Worm (Caenorhabditis elegans): ENCODE data around the gene chil-6.
A peak's percentile ranks its signal among the peaks of the same experiment; 100 is the strongest.

chil-6 gene

DNA sequence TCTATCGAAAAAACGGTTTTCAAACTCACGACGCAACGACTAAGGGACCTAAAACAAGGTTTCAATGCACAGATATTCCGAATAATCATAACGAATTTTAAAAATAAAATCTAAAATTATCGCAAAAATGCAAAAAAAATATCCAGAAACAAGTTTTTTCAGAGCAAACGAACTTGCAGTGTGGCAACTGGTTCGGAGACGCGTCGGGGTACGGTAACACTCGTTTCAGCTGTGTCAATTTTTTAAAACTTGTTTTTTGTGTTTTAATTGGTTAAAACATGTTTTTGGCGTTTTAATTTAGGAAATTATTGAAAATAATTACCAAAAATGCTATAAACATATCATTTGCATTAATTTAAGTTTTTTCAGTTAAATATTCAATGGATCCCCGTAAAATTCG, 34.7 kb upstream of the chil-6 start, which contains the start of gene C08H9.16 (continued):
- TF ChIP-seq egl-27 (tag; optimal IDR thresholded peaks at IDR 0.05), result no peak
- no peak for TF ChIP-seq aha-1 (tag; optimal IDR thresholded peaks at IDR 0.05)
- TF ChIP-seq F16B12.6 (tag; optimal IDR thresholded peaks at IDR 0.05), result no peak
- TF ChIP-seq mdl-1 (tag; optimal IDR thresholded peaks at IDR 0.05), result no peak
- TF ChIP-seq mep-1 (tag; optimal IDR thresholded peaks at IDR 0.05), result peak; percentile 46
- no peak for TF ChIP-seq ceh-63 (GFP tag; optimal IDR thresholded peaks at IDR 0.05)
- no peak for TF ChIP-seq nhr-76 (tag; optimal IDR thresholded peaks at IDR 0.05)
- no peak for TF ChIP-seq snu-23 (GFP tag; optimal IDR thresholded peaks at IDR 0.05)
- no peak for TF ChIP-seq fkh-8 (tag; optimal IDR thresholded peaks at IDR 0.05)
- no peak for TF ChIP-seq fkh-4 (tag; optimal IDR thresholded peaks at IDR 0.05; ENCODE audit: borderline replicate concordance)
- TF ChIP-seq unc-30 (tag; optimal IDR thresholded peaks at IDR 0.05), result no peak
- no peak for TF ChIP-seq mef-2 (tag; optimal IDR thresholded peaks at IDR 0.05)
- no peak for TF ChIP-seq lir-3 (tag; optimal IDR thresholded peaks at IDR 0.05; ENCODE audit: poor library complexity)
- no peak for TF ChIP-seq elt-2 (tag; optimal IDR thresholded peaks at IDR 0.05)
- TF ChIP-seq unc-98 (GFP tag; IDR thresholded peaks at IDR 0.05), result no peak
- TF ChIP-seq lin-14 (GFP tag; optimal IDR thresholded peaks at IDR 0.05), result peak; percentile 38
- no peak for TF ChIP-seq jun-1 (tag; optimal IDR thresholded peaks at IDR 0.05)
- no peak for TF ChIP-seq sptf-1 (tag; optimal IDR thresholded peaks at IDR 0.05)
- TF ChIP-seq unc-86 (tag; optimal IDR thresholded peaks at IDR 0.05), result no peak
- TF ChIP-seq swsn-7 (tag; optimal IDR thresholded peaks at IDR 0.05), result peak; percentile 7
- peak; percentile 76 for TF ChIP-seq nhr-85 (tag)
- peak; percentile 65 for TF ChIP-seq C16A3.4 (tag; optimal IDR thresholded peaks at IDR 0.05)
- peak; percentile 17 for TF ChIP-seq rnt-1 (tag; optimal IDR thresholded peaks at IDR 0.05)
- TF ChIP-seq sox-4 (tag; optimal IDR thresholded peaks at IDR 0.05), result no peak
- no peak for TF ChIP-seq ces-1 (GFP tag; optimal IDR thresholded peaks at IDR 0.05)
- TF ChIP-seq zip-4 (GFP tag; optimal IDR thresholded peaks at IDR 0.05), result no peak
- peak; percentile 24; the same call in 1 of the 2 replicates for TF ChIP-seq nhr-19 (GFP tag; conservative IDR thresholded peaks at IDR 0.05)
- TF ChIP-seq pax-3 (tag; optimal IDR thresholded peaks at IDR 0.05), result no peak
- TF ChIP-seq blmp-1 (tag; optimal IDR thresholded peaks at IDR 0.05), result peak; percentile 45
- no peak for TF ChIP-seq hlh-17 (GFP tag; optimal IDR thresholded peaks at IDR 0.05; ENCODE audit: borderline replicate concordance)
- TF ChIP-seq nhr-11 (tag; optimal IDR thresholded peaks at IDR 0.05), result no peak
- peak; percentile 46 for TF ChIP-seq lin-15B (tag; optimal IDR thresholded peaks at IDR 0.05)
- TF ChIP-seq nhr-28 (tag; optimal IDR thresholded peaks at IDR 0.05), result no peak
- no peak for TF ChIP-seq unc-62 (GFP tag; optimal IDR thresholded peaks at IDR 0.05)
- TF ChIP-seq snpc-4 (tag; optimal IDR thresholded peaks at IDR 0.05), result no peak
- TF ChIP-seq dpl-1 (GFP tag; optimal IDR thresholded peaks at IDR 0.05), result peak; percentile 50 to 71 (median 59)
- peak; percentile 96 to 98 for TF ChIP-seq lsy-2 (tag; optimal IDR thresholded peaks at IDR 0.05)
- TF ChIP-seq nhr-12 (tag; optimal IDR thresholded peaks at IDR 0.05), result no peak
- TF ChIP-seq hlh-4 (tag; optimal IDR thresholded peaks at IDR 0.05), result no peak
- no peak for TF ChIP-seq dsc-1 (tag; optimal IDR thresholded peaks at IDR 0.05)
- no peak for TF ChIP-seq efl-3 (GFP tag; optimal IDR thresholded peaks at IDR 0.05)
- TF ChIP-seq hpl-2 (GFP tag; optimal IDR thresholded peaks at IDR 0.05), result no peak
- no peak for TF ChIP-seq mab-9 (GFP tag; IDR thresholded peaks at IDR 0.05)
- peak; percentile 58 for TF ChIP-seq skn-1 (tag; optimal IDR thresholded peaks at IDR 0.05)
- TF ChIP-seq grh-1 (GFP tag; IDR thresholded peaks at IDR 0.05), result peak; percentile 86
- no peak for TF ChIP-seq pag-3 (tag; optimal IDR thresholded peaks at IDR 0.05; ENCODE audit: borderline replicate concordance, insufficient read depth)
- TF ChIP-seq nhr-77 (tag; optimal IDR thresholded peaks at IDR 0.05), result no peak
